Fruit fly (Drosophila melanogaster): ENCODE measurements around the gene CCT7.

CCT7 gene

DNA sequence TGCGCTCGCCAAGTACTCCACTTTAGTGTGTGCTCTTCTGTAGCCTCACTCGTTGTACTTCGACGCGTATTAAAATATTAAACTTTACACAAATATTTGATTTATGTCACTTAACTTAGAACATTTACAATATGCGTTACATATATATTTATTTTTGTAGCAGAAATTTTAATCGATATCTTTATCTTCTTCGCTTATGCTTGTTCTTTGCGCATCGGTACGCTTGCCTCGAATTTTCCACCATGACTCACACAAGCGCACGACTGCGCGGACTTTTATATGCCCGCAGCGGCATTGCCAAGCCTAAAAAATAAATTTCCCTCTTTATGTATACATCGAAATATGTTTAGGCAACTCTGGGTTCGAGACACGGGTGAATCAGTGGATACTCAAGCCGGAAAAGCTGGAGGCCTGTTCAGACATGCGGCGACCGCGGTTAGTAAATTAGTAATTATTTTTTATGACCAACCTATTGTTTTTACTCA lies 19.1 kb downstream of the CCT7 start, which contains the start of gene aqz (continued):
- TF ChIP-seq CG6792 (GFP tag; optimal IDR thresholded peaks at IDR 0.05) = peak; percentile 38
- TF ChIP-seq Sox14 (GFP tag; optimal IDR thresholded peaks at IDR 0.05) = peak; percentile 81
- TF ChIP-seq ss (GFP tag; optimal IDR thresholded peaks at IDR 0.05) = peak; percentile 44 to 58
- TF ChIP-seq net (GFP tag; optimal IDR thresholded peaks at IDR 0.05) = peak; percentile 55
- peak; percentile 62 for TF ChIP-seq vri (GFP tag; optimal IDR thresholded peaks at IDR 0.05)

DNA sequence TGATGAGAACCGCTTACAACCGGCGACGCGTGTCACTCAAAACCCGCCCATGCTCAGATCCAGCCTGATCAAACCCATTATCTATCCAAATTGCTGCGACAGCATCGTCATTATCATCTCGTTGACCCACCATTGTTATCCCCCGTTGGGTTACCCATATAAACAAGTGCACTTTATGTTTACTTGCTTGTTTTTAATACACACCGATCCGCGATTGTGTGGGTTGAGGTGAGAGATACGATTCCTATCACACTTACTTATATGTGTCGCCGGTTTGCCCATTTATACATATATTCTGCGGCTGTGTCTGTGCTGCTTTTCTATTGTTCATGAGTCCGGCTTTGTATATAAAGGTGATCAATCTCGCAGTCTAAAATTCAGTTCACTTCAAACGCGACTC lies 20.3 kb downstream of the CCT7 start, which contains the start of gene CG8369:
Gene CG8369, plus strand, starts transcription at position 386 of the 400 bp plus-strand sequence.
- TF ChIP-seq Smox (GFP tag; optimal IDR thresholded peaks at IDR 0.05) (no peak), CG8632 (GFP tag; optimal IDR thresholded peaks at IDR 0.05) (no peak), CG1621 (tag; optimal IDR thresholded peaks at IDR 0.05) (no peak), fkh (GFP tag; optimal IDR thresholded peaks at IDR 0.05) (peak; percentile 7), achi (GFP tag; optimal IDR thresholded peaks at IDR 0.05) (no peak), vri (GFP tag; optimal IDR thresholded peaks at IDR 0.05) (no peak), dac (GFP tag; optimal IDR thresholded peaks at IDR 0.05) (no peak), CG32006 (GFP tag; optimal IDR thresholded peaks at IDR 0.05) (no peak), CG3919 (GFP tag; optimal IDR thresholded peaks at IDR 0.05) (no peak), CG31627 (GFP tag; optimal IDR thresholded peaks at IDR 0.05) (no peak), Sox14 (GFP tag; optimal IDR thresholded peaks at IDR 0.05) (no peak), CG6276 (GFP tag; optimal IDR thresholded peaks at IDR 0.05) (no peak), CG11902 (GFP tag; optimal IDR thresholded peaks at IDR 0.05) (no peak), CG7368 (GFP tag; optimal IDR thresholded peaks at IDR 0.05) (no peak), svp (GFP tag) (peak; percentile 98)

DNA sequence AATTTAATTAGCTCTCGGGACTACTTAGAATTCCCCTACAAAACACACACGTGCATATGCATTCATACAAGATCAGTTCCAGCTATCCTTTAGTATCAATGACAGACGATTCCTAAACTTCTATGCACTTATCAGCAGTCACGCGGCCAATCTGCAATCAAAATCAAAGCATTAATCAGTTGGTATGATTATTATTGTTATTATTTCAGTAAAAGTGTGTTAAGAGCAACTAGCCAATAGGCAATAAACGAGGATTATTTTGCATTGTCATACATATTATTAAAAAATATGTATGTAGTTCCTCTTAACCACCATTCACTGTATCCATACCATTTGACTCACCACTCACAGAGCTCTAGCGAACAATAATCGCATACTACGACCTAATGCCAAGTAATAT lies 21.6 kb downstream of the CCT7 start:
- TF ChIP-seq CG6276 (GFP tag; optimal IDR thresholded peaks at IDR 0.05) (no peak), CG6854 (GFP tag; optimal IDR thresholded peaks at IDR 0.05) (no peak), OdsH (GFP tag; optimal IDR thresholded peaks at IDR 0.05) (no peak), CG34406 (GFP tag; optimal IDR thresholded peaks at IDR 0.05) (no peak), Gug (GFP tag; IDR thresholded peaks at IDR 0.05) (no peak), Met (GFP tag; optimal IDR thresholded peaks at IDR 0.05) (no peak), CG11294 (GFP tag; IDR thresholded peaks at IDR 0.05) (no peak), pdm3 (GFP tag; optimal IDR thresholded peaks at IDR 0.05) (no peak), Sox15 (GFP tag; optimal IDR thresholded peaks at IDR 0.05) (no peak), Ets21C (GFP tag; optimal IDR thresholded peaks at IDR 0.05) (no peak), eg (GFP tag; IDR thresholded peaks at IDR 0.05) (no peak), salr (GFP tag; optimal IDR thresholded peaks at IDR 0.05) (no peak), Hr39 (GFP tag; optimal IDR thresholded peaks at IDR 0.05) (no peak), Hr4 (GFP tag; optimal IDR thresholded peaks at IDR 0.05) (no peak)

DNA sequence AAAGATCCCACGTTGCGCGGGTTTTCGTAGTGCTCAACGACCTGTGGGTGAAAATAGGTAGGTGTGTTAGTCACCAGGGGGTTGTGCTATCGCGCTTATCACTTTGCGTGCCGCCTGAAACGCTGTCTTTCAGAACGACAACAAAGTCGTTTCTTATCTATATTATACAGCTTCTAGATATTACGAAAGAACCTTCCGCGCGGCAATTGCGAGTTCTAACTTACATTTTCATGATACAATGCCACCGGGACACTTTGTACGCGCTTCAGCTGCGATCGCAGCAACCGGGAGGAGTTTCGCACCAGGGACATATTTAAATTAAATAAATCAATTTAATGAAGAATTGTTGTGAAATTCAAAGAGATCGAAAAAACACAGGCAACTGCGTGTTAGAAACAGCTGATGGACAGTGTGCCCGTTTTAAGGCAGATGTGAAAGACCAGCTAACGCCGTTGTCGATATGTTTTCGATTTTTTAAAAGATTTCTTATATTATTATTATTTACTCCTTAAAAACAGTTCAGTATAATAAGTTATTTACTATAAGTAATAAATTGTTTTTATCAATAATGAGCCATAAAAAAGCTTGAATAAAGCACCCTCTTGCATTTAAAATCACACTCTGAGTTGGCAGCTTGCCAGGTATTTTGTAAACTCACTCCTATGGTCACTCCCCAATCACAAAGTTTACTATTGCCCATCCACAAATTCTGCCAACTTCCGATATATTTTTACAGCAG lies 22.6 kb downstream of the CCT7 start, which contains the start of the genes IscU and CG8379:
Gene IscU, minus strand, starts transcription at position 417 of the 739 bp plus-strand sequence.
Gene CG8379, plus strand, starts transcription at position 651 of the 739 bp plus-strand sequence.
- TF ChIP-seq Sox14 (GFP tag; optimal IDR thresholded peaks at IDR 0.05) (no peak), Eip93F (GFP tag; optimal IDR thresholded peaks at IDR 0.05) (peak; percentile 12), CG3032 (tag; optimal IDR thresholded peaks at IDR 0.05) (peak; percentile 13), vri (GFP tag; optimal IDR thresholded peaks at IDR 0.05) (peak; percentile 94), ss (GFP tag; optimal IDR thresholded peaks at IDR 0.05) (peak in 1 of 2 experiments; percentile 5), CG3919 (GFP tag; optimal IDR thresholded peaks at IDR 0.05) (no peak), CG8119 (GFP tag; IDR thresholded peaks at IDR 0.05) (no peak)
